Worm (Caenorhabditis elegans): ENCODE data around the gene F36H12.5.
"Not testable (repeated sequence)": the region's sequence is repeated elsewhere in the genome, so short reads cannot be mapped to it uniquely, and the experiment has no call there.

The F36H12.5 gene

ce11 chrIV:5290547-5290946 lies 24.0 kb downstream of the F36H12.5 start, which contains the start of gene nlp-47:
Gene nlp-47 (plus strand): TSS chrIV:5290847.
- TF ChIP-seq unc-62 (GFP tag; optimal IDR thresholded peaks at IDR 0.05) (no peak), egl-27 (tag; optimal IDR thresholded peaks at IDR 0.05) (no peak), nhr-237 (tag; optimal IDR thresholded peaks at IDR 0.05) (no peak), skn-1 (tag; optimal IDR thresholded peaks at IDR 0.05) (no peak), nhr-23 (tag; optimal IDR thresholded peaks at IDR 0.05) (no peak), ama-1 (optimal IDR thresholded peaks at IDR 0.05) (no peak), nhr-12 (tag; optimal IDR thresholded peaks at IDR 0.05) (no peak), nhr-67 (tag; optimal IDR thresholded peaks at IDR 0.05) (no peak), fkh-2 (tag; optimal IDR thresholded peaks at IDR 0.05) (no peak), nhr-28 (tag; optimal IDR thresholded peaks at IDR 0.05) (no peak), pqm-1 (tag; optimal IDR thresholded peaks at IDR 0.05) (no peak), tbx-2 (tag; optimal IDR thresholded peaks at IDR 0.05) (no peak), elt-3 (tag; optimal IDR thresholded peaks at IDR 0.05) (no peak), lsy-12 (tag; optimal IDR thresholded peaks at IDR 0.05) (no peak), ztf-4 (tag; optimal IDR thresholded peaks at IDR 0.05) (no peak), mdl-1 (tag; optimal IDR thresholded peaks at IDR 0.05) (no peak)

DNA sequence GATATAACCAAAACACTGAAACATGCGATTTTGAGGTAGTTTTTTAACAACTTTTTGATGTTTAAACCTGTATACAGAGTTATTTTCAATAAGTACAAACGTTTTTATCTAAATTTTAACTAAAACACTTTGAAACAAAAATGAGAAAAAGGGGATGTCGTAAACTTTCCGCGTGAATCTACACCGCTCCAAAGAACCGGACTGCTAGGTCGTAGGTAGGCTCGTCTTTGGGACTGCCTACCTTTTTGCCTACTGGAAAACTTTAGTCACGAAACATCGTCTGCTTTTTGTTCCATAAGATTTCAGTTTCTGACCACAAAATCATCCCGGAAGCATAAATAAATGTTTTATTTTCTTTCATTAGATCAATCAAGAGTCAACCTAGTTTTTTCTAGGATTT lies 24.6 kb downstream of the F36H12.5 start:
- TF ChIP-seq ama-1 (optimal IDR thresholded peaks at IDR 0.05) (no peak), ceh-82 (tag; optimal IDR thresholded peaks at IDR 0.05) (no peak), eor-1 (tag; optimal IDR thresholded peaks at IDR 0.05) (no peak), ztf-4 (tag; optimal IDR thresholded peaks at IDR 0.05) (no peak), nhr-23 (tag; optimal IDR thresholded peaks at IDR 0.05) (no peak), aly-2 (tag; optimal IDR thresholded peaks at IDR 0.05) (no peak), lin-15B (tag; optimal IDR thresholded peaks at IDR 0.05) (no peak), elt-2 (tag; optimal IDR thresholded peaks at IDR 0.05) (no peak), pqm-1 (tag; optimal IDR thresholded peaks at IDR 0.05) (no peak), nhr-11 (tag; optimal IDR thresholded peaks at IDR 0.05) (no peak), daf-12 (tag; optimal IDR thresholded peaks at IDR 0.05) (no peak), pha-4 (tag; optimal IDR thresholded peaks at IDR 0.05) (no peak), nhr-77 (tag; optimal IDR thresholded peaks at IDR 0.05) (no peak), unc-62 (GFP tag; optimal IDR thresholded peaks at IDR 0.05) (no peak), snpc-4 (tag; optimal IDR thresholded peaks at IDR 0.05) (no peak), nhr-237 (tag; optimal IDR thresholded peaks at IDR 0.05) (no peak), unc-39 (tag; optimal IDR thresholded peaks at IDR 0.05) (no peak), ceh-16 (tag; optimal IDR thresholded peaks at IDR 0.05) (no peak), tbx-2 (tag; optimal IDR thresholded peaks at IDR 0.05) (no peak)

DNA sequence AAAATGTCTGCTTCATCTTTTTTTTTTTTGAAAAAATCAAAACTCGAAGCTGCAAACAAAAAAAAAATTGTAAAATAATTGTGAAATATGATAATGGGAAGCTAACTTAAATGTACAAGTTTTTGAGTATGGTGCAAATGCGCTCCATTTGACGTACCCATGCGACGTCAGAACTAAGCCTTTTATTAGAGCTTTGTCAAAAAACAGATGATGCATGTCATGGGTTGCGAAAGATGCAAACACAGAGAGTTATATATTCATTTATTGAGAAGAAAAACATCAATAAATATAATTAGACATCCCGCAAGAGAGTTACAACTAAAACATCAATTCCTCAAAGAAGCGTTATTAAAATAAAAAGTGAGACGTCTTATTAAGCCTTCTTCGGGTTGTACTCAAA lies 27.9 kb downstream of the F36H12.5 start:
- TF ChIP-seq nhr-77 (tag; optimal IDR thresholded peaks at IDR 0.05): no peak
- TF ChIP-seq ama-1 (optimal IDR thresholded peaks at IDR 0.05): no peak
- TF ChIP-seq eor-1 (tag; optimal IDR thresholded peaks at IDR 0.05): no peak
- no peak for TF ChIP-seq lin-39 (tag; optimal IDR thresholded peaks at IDR 0.05)
- TF ChIP-seq fkh-10 (GFP tag; optimal IDR thresholded peaks at IDR 0.05): no peak
- TF ChIP-seq elt-2 (tag; optimal IDR thresholded peaks at IDR 0.05): no peak
- TF ChIP-seq ztf-4 (tag; optimal IDR thresholded peaks at IDR 0.05): no peak
- TF ChIP-seq nhr-76 (tag; optimal IDR thresholded peaks at IDR 0.05): no peak
- TF ChIP-seq ceh-82 (tag; optimal IDR thresholded peaks at IDR 0.05): no peak
- no peak for TF ChIP-seq nfya-1 (tag; optimal IDR thresholded peaks at IDR 0.05; ENCODE audit: insufficient read depth)

ce11 chrIV:5295240-5295639 lies 28.7 kb downstream of the F36H12.5 start, which contains the start of gene msp-51:
Gene msp-51 (minus strand): TSS chrIV:5295340.
- not testable (repeated sequence) for TF ChIP-seq fos-1, tbx-2, fkh-2 (tag; optimal IDR thresholded peaks at IDR 0.05)

DNA sequence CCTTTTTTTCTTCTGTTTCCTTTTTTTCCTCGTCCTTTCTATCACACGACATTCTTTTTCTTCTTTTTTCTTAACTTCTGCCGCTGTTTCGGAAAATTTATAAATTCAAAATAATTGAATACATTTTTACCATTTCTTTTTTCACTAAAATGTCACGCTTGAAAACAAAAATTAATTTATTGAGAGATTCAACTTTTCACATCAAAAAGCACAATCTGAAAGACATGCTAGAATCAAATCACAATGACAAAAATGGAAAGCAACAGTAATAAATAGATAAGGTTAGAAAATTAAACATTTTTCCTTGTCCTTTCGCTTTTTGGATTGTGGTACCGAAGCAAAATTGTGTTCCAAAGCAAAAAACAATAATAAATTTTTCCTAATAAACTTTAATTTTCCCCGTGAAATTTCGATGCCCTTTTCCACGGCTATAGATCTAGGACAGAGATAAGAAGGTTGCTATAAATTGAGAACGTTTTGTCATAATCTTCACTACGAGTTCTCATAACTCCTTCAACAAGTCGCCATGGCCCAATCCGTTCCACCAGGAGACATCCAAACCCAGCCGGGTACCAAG lies 30.9 kb downstream of the F36H12.5 start, which contains the start of the genes ZK354.6 and msp-113:
TSS of gene ZK354.6 (minus strand) at position 101 of the 577 bp plus-strand sequence.
TSS of gene msp-113 (plus strand) at position 527 of the 577 bp plus-strand sequence.
- TF ChIP-seq nhr-237 (tag; optimal IDR thresholded peaks at IDR 0.05): no peak
- TF ChIP-seq nhr-77 (tag; optimal IDR thresholded peaks at IDR 0.05): no peak
- no peak for TF ChIP-seq mml-1 (tag; optimal IDR thresholded peaks at IDR 0.05)
- no peak for TF ChIP-seq lsy-12 (tag; optimal IDR thresholded peaks at IDR 0.05)
- TF ChIP-seq hmg-11 (tag; optimal IDR thresholded peaks at IDR 0.05): no peak
- no peak for TF ChIP-seq mdl-1 (tag; optimal IDR thresholded peaks at IDR 0.05)
- TF ChIP-seq elt-1 (tag; optimal IDR thresholded peaks at IDR 0.05): no peak
- no peak for TF ChIP-seq pha-4 (tag; optimal IDR thresholded peaks at IDR 0.05)
- no peak for TF ChIP-seq ztf-4 (tag; optimal IDR thresholded peaks at IDR 0.05)
- TF ChIP-seq lin-15B (tag; optimal IDR thresholded peaks at IDR 0.05): no peak
- TF ChIP-seq nhr-25 (tag; optimal IDR thresholded peaks at IDR 0.05): no peak
- no peak for TF ChIP-seq lin-39 (tag; optimal IDR thresholded peaks at IDR 0.05)
- no peak for TF ChIP-seq pqm-1 (tag; optimal IDR thresholded peaks at IDR 0.05)
- TF ChIP-seq nhr-76 (tag; optimal IDR thresholded peaks at IDR 0.05): no peak
- TF ChIP-seq sea-2 (GFP tag; optimal IDR thresholded peaks at IDR 0.05): no peak
- TF ChIP-seq daf-12 (tag; optimal IDR thresholded peaks at IDR 0.05): no peak
- no peak for TF ChIP-seq snpc-4 (tag; optimal IDR thresholded peaks at IDR 0.05)
